Worm (Caenorhabditis elegans): ENCODE measurements around the gene lips-11.
"Not testable (repeated sequence)": the region's sequence is repeated elsewhere in the genome, so short reads cannot be mapped to it uniquely, and the experiment has no call there.

Gene lips-11

ce11 chrII:1071432-1071831, 39.4 kb downstream of the lips-11 start:
- TF ChIP-seq efl-1 (optimal IDR thresholded peaks at IDR 0.05): peak in 1 of 2 experiments; percentile 6
- TF ChIP-seq efl-1 (GFP tag; optimal IDR thresholded peaks at IDR 0.05 in 1 of 2): no peak
- TF ChIP-seq unc-98 (GFP tag; IDR thresholded peaks at IDR 0.05): no peak
- no peak for TF ChIP-seq zag-1 (tag; optimal IDR thresholded peaks at IDR 0.05)
- no peak for TF ChIP-seq nhr-28 (tag; optimal IDR thresholded peaks at IDR 0.05)
- TF ChIP-seq zip-4 (GFP tag; optimal IDR thresholded peaks at IDR 0.05): no peak
- TF ChIP-seq lin-14 (GFP tag; optimal IDR thresholded peaks at IDR 0.05): no peak
- TF ChIP-seq grh-1 (GFP tag; IDR thresholded peaks at IDR 0.05): no peak
- peak in 1 of 2 experiments; percentile 63 for TF ChIP-seq lsy-2 (tag; optimal IDR thresholded peaks at IDR 0.05)
- TF ChIP-seq hpl-2 (GFP tag; optimal IDR thresholded peaks at IDR 0.05): no peak
- no peak for TF ChIP-seq Y116A8C.19 (tag; optimal IDR thresholded peaks at IDR 0.05; ENCODE audit: borderline replicate concordance)
- no peak for TF ChIP-seq C16A3.4 (tag; optimal IDR thresholded peaks at IDR 0.05)

- TF ChIP-seq mef-2 (tag; optimal IDR thresholded peaks at IDR 0.05) (no peak), egl-27 (tag; optimal IDR thresholded peaks at IDR 0.05) (no peak), nhr-85 (tag) (no peak), hpl-2 (GFP tag; optimal IDR thresholded peaks at IDR 0.05) (no peak), jun-1 (tag; optimal IDR thresholded peaks at IDR 0.05) (no peak), ceh-8 (GFP tag; optimal IDR thresholded peaks at IDR 0.05) (no peak), nhr-84 (tag; optimal IDR thresholded peaks at IDR 0.05) (no peak), pax-3 (tag; optimal IDR thresholded peaks at IDR 0.05) (no peak), F16B12.6 (tag; optimal IDR thresholded peaks at IDR 0.05) (no peak), lir-3 (tag; optimal IDR thresholded peaks at IDR 0.05; ENCODE audit: poor library complexity) (no peak), Y116A8C.19 (tag; optimal IDR thresholded peaks at IDR 0.05; ENCODE audit: borderline replicate concordance) (no peak), lin-14 (GFP tag; optimal IDR thresholded peaks at IDR 0.05) (no peak), ztf-4 (tag; optimal IDR thresholded peaks at IDR 0.05) (no peak), fos-1 (tag; optimal IDR thresholded peaks at IDR 0.05) (no peak), C16A3.4 (tag; optimal IDR thresholded peaks at IDR 0.05) (no peak), irx-1 (tag; optimal IDR thresholded peaks at IDR 0.05) (no peak), nhr-77 (tag; optimal IDR thresholded peaks at IDR 0.05) (no peak)
Measured at ce11 chrII:1070875-1071274, 39.9 kb downstream of the lips-11 start, which contains the start of gene K02E7.12. K02E7.12 (plus strand) TSS chrII:1071175.

- TF ChIP-seq egl-13 (tag; optimal IDR thresholded peaks at IDR 0.05) (no peak), fkh-4 (tag; optimal IDR thresholded peaks at IDR 0.05; ENCODE audit: borderline replicate concordance) (no peak), rnt-1 (tag; optimal IDR thresholded peaks at IDR 0.05) (no peak), unc-130 (tag; optimal IDR thresholded peaks at IDR 0.05) (no peak), sox-4 (tag; optimal IDR thresholded peaks at IDR 0.05) (no peak)
Measured at ce11 chrII:1066907-1067306, 43.9 kb downstream of the lips-11 start, which contains the start of gene K02E7.10. K02E7.10 (minus strand) TSS chrII:1067007.

- TF ChIP-seq elt-2 (tag; optimal IDR thresholded peaks at IDR 0.05): no peak
- no peak for TF ChIP-seq unc-86 (tag; optimal IDR thresholded peaks at IDR 0.05)
- TF ChIP-seq sox-4 (tag; optimal IDR thresholded peaks at IDR 0.05): no peak
- TF ChIP-seq nhr-12 (tag; optimal IDR thresholded peaks at IDR 0.05): no peak
- no peak for TF ChIP-seq efl-1 (optimal IDR thresholded peaks at IDR 0.05)
- TF ChIP-seq efl-1 (GFP tag; optimal IDR thresholded peaks at IDR 0.05 in 1 of 2): no peak
- no peak for TF ChIP-seq nhr-90 (tag; optimal IDR thresholded peaks at IDR 0.05; ENCODE audit: poor library complexity)
- no peak for TF ChIP-seq fkh-4 (tag; optimal IDR thresholded peaks at IDR 0.05; ENCODE audit: borderline replicate concordance)
Measured at ce11 chrII:1063926-1064325, 46.9 kb downstream of the lips-11 start.

ce11 chrII:1060702-1061101, 50.1 kb downstream of the lips-11 start, which contains the start of gene btb-10:
btb-10 (minus strand) TSS chrII:1060802.
- TF ChIP-seq ceh-8 (GFP tag; optimal IDR thresholded peaks at IDR 0.05); lin-35 (GFP tag; optimal IDR thresholded peaks at IDR 0.05); lir-3 (tag; optimal IDR thresholded peaks at IDR 0.05; ENCODE audit: poor library complexity): not testable (repeated sequence)

All from whole organism, L1 larva.